Worm (Caenorhabditis elegans): ENCODE data around the gene pat-3.

Gene pat-3

DNA sequence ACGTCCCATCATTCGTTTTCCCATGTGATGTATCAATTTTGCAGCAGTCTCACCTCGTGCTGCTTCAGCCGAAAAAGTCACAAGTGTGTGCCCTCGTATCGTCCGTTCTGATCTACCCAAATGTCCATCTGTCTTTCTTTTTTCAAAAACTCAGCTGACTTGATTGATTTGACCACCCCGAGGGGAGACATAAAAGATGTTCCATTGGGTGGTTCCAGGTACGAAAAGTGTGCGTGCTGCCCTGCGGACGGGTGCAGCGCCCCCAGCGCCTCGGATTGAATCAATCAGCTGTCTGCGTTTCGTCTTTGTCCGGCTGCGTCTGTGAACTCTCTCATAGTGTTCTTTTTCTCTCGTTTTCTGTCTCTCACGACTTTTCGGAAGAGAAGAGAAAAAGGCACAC is 39.3 kb upstream of the pat-3 start:
- no peak for TF ChIP-seq zip-2 (tag; optimal IDR thresholded peaks at IDR 0.05)
- no peak for TF ChIP-seq lim-7 (GFP tag; IDR thresholded peaks at IDR 0.05)
- TF ChIP-seq nhr-25 (tag; optimal IDR thresholded peaks at IDR 0.05; ENCODE audit: borderline replicate concordance, insufficient read depth) = no peak
- TF ChIP-seq fkh-10 (GFP tag; optimal IDR thresholded peaks at IDR 0.05) = no peak
- TF ChIP-seq daf-12 (tag; optimal IDR thresholded peaks at IDR 0.05) = no peak
- TF ChIP-seq tag-97 (GFP tag; IDR thresholded peaks at IDR 0.05) = no peak
- no peak; the same call in 1 of the 2 replicates for TF ChIP-seq D1046.2 (GFP tag; IDR thresholded peaks at IDR 0.05)
- TF ChIP-seq lin-38 (GFP tag; IDR thresholded peaks at IDR 0.05) = no peak
- TF ChIP-seq aly-2 (tag; optimal IDR thresholded peaks at IDR 0.05) = no peak
- no peak for TF ChIP-seq snpc-4 (tag; optimal IDR thresholded peaks at IDR 0.05)
- peak; percentile 93 for TF ChIP-seq hlh-11 (tag; optimal IDR thresholded peaks at IDR 0.05)
- no peak for TF ChIP-seq sdz-12 (GFP tag; optimal IDR thresholded peaks at IDR 0.05)
- TF ChIP-seq dpl-1 (GFP tag; optimal IDR thresholded peaks at IDR 0.05) = no peak
- no peak for TF ChIP-seq Y75B8A.6 (GFP tag; IDR thresholded peaks at IDR 0.05)
- no peak for TF ChIP-seq lin-13 (GFP tag; optimal IDR thresholded peaks at IDR 0.05)
- TF ChIP-seq nhr-28 (tag; optimal IDR thresholded peaks at IDR 0.05) = peak; percentile 70
- no peak for TF ChIP-seq unc-130 (GFP tag; optimal IDR thresholded peaks at IDR 0.05)
- no peak for TF ChIP-seq nhr-237 (tag; optimal IDR thresholded peaks at IDR 0.05)
- no peak for TF ChIP-seq lin-29 (GFP tag; IDR thresholded peaks at IDR 0.05)
- TF ChIP-seq nhr-76 (tag; optimal IDR thresholded peaks at IDR 0.05) = no peak
- TF ChIP-seq attf-4 (tag; optimal IDR thresholded peaks at IDR 0.05) = no peak
- TF ChIP-seq ztf-11 (tag; optimal IDR thresholded peaks at IDR 0.05) = no peak
- no peak for TF ChIP-seq pqm-1 (tag; optimal IDR thresholded peaks at IDR 0.05)
- TF ChIP-seq dmd-8 (GFP tag; IDR thresholded peaks at IDR 0.05) = no peak
- no peak for TF ChIP-seq gei-8 (GFP tag; optimal IDR thresholded peaks at IDR 0.05)
- TF ChIP-seq nhr-6 (tag; optimal IDR thresholded peaks at IDR 0.05) = peak; percentile 24
- peak; percentile 9 for TF ChIP-seq F37D6.2 (tag; optimal IDR thresholded peaks at IDR 0.05)
- 0 out of 4 replicates have a peak, but pooled peaks of 1 of the 2 experiments have one; percentile 49 for TF ChIP-seq madf-5 (GFP tag; IDR thresholded peaks at IDR 0.05)
- TF ChIP-seq mxl-2 (GFP tag; conservative IDR thresholded peaks at IDR 0.05) = no peak
- TF ChIP-seq Y5F2A.4 (GFP tag; optimal IDR thresholded peaks at IDR 0.05) = no peak
- TF ChIP-seq ceh-28 (tag; optimal IDR thresholded peaks at IDR 0.05) = peak; percentile 2
- TF ChIP-seq ces-1 (GFP tag; optimal IDR thresholded peaks at IDR 0.05) = no peak
- no peak for TF ChIP-seq egl-27 (tag; optimal IDR thresholded peaks at IDR 0.05)
- no peak for TF ChIP-seq daf-16 (GFP tag; optimal IDR thresholded peaks at IDR 0.05)
- TF ChIP-seq daf-16 (tag; optimal IDR thresholded peaks at IDR 0.05) = peak; percentile 34
- TF ChIP-seq lir-3 (tag; optimal IDR thresholded peaks at IDR 0.05) = no peak
- no peak for TF ChIP-seq zfp-2 (tag; optimal IDR thresholded peaks at IDR 0.05)
- TF ChIP-seq skn-1 (tag; optimal IDR thresholded peaks at IDR 0.05) = no peak
- TF ChIP-seq dmd-9 (GFP tag; IDR thresholded peaks at IDR 0.05) = no peak
- TF ChIP-seq zip-11 (GFP tag; IDR thresholded peaks at IDR 0.05) = no peak
- no peak for TF ChIP-seq lin-15B (tag; optimal IDR thresholded peaks at IDR 0.05)
- peak in 1 of 2 experiments; percentile 100 for TF ChIP-seq unc-62 (GFP tag; optimal IDR thresholded peaks at IDR 0.05 in 1 of 2)
- TF ChIP-seq unc-62 (tag; optimal IDR thresholded peaks at IDR 0.05) = no peak
- no peak for TF ChIP-seq Y105C5A.15 (GFP tag; IDR thresholded peaks at IDR 0.05)
- no peak; the same call in 1 of the 2 replicates for TF ChIP-seq tra-1 (GFP tag; IDR thresholded peaks at IDR 0.05)
- peak; percentile 57 for TF ChIP-seq nhr-77 (tag; optimal IDR thresholded peaks at IDR 0.05)
- no peak for TF ChIP-seq zfp-3 (GFP tag; conservative IDR thresholded peaks at IDR 0.05)
- TF ChIP-seq ceh-20 (GFP tag; IDR thresholded peaks at IDR 0.05) = peak; percentile 81
- TF ChIP-seq nhr-102 (tag; optimal IDR thresholded peaks at IDR 0.05) = peak; percentile 36
- no peak for TF ChIP-seq ceh-32 (tag; optimal IDR thresholded peaks at IDR 0.05; ENCODE audit: poor library complexity)
- no peak for TF ChIP-seq F10B5.3 (tag; optimal IDR thresholded peaks at IDR 0.05)
- TF ChIP-seq R02D3.7 (tag; optimal IDR thresholded peaks at IDR 0.05) = no peak
- no peak for TF ChIP-seq Y48G9A.11 (GFP tag; IDR thresholded peaks at IDR 0.05)
- no peak for TF ChIP-seq ceh-62 (tag; optimal IDR thresholded peaks at IDR 0.05)
